Worm (Caenorhabditis elegans) whole organism, early embryonic: ENCODE results near the gene tag-10.
"Not testable (repeated sequence)": the region's sequence is repeated elsewhere in the genome, so short reads cannot be mapped to it uniquely, and the experiment has no call there.

Source experiments
- B0310.2 ChIP-seq: sonication (generic microtip); optimal IDR thresholded peaks from 2 replicates; lab custom pipeline; 2016; ENCODE audit warnings: mild to moderate bottlenecking, missing genetic modification characterization, missing compliant biosample characterization
- F13C5.2 ChIP-seq: sonication (generic microtip); optimal IDR thresholded peaks from 2 replicates; lab custom pipeline; 2017; ENCODE audit warnings: mild to moderate bottlenecking, missing genetic modification characterization, inconsistent platforms, missing compliant biosample characterization
- aly-1 ChIP-seq: sonication (generic microtip); optimal IDR thresholded peaks from 2 replicates; lab custom pipeline; 2016; ENCODE audit warnings: missing genetic modification characterization, missing compliant biosample characterization
- ama-1 ChIP-seq: fragments of 150-350 bp; optimal IDR thresholded peaks from 2 replicates; lab custom pipeline; 2014
- ceh-13 ChIP-seq: fragments of 200-800 bp; sonication (Bioruptor generic); optimal IDR thresholded peaks from 2 replicates; lab custom pipeline; 2018; ENCODE audit warnings: mild to moderate bottlenecking, missing genetic modification characterization, missing compliant biosample characterization
- ceh-36 ChIP-seq: sonication (generic microtip); optimal IDR thresholded peaks from 2 replicates; lab custom pipeline; 2016; ENCODE audit warnings: missing genetic modification characterization, inconsistent platforms, missing compliant biosample characterization
- ets-7 ChIP-seq: sonication (generic microtip); optimal IDR thresholded peaks from 2 replicates; lab custom pipeline; 2016; ENCODE audit warnings: missing genotype, missing genetic modification characterization, missing compliant biosample characterization
- flt-1 ChIP-seq: fragments of 200-800 bp; sonication (Bioruptor generic); IDR thresholded peaks from 2 replicates; pipeline ENCODE4 v1.3.6; 2022; ENCODE audit warnings: missing genetic modification characterization, missing compliant biosample characterization
- hmbx-1 ChIP-seq: sonication (generic microtip); optimal IDR thresholded peaks from 2 replicates; lab custom pipeline; 2016; ENCODE audit warnings: mild to moderate bottlenecking, missing genetic modification characterization, missing compliant biosample characterization
- hmg-4 ChIP-seq: fragments of 200-800 bp; sonication (Bioruptor generic); optimal IDR thresholded peaks from 2 replicates; lab custom pipeline; 2018; ENCODE audit warnings: mild to moderate bottlenecking, missing genetic modification characterization, missing compliant biosample characterization
- hnd-1 ChIP-seq: sonication (generic microtip); optimal IDR thresholded peaks from 2 replicates; lab custom pipeline; 2016; ENCODE audit warnings: missing genetic modification characterization, missing compliant biosample characterization
- pes-1 ChIP-seq: fragments of 200-800 bp; sonication (Bioruptor generic); IDR thresholded peaks from 2 replicates; pipeline ENCODE4 v1.3.6; 2022; ENCODE audit warnings: missing genetic modification reagents, missing genetic modification characterization, missing compliant biosample characterization
- scrt-1 ChIP-seq: fragments of 200-800 bp; sonication (Bioruptor generic); IDR thresholded peaks from 2 replicates; pipeline ENCODE4 v1.3.6; 2022; ENCODE audit warnings: missing genetic modification characterization, missing compliant biosample characterization
- sea-1 ChIP-seq: fragments of 200-800 bp; sonication (Bioruptor generic); conservative IDR thresholded peaks from 2 replicates; pipeline ENCODE4 v1.3.6; 2022; ENCODE audit warnings: missing genetic modification characterization, missing compliant biosample characterization
- tbx-11 ChIP-seq: fragments of 200-800 bp; sonication (Bioruptor generic); IDR thresholded peaks from 2 replicates; pipeline ENCODE4 v1.3.6; 2022; ENCODE audit warnings: missing genetic modification characterization, missing compliant biosample characterization
- tbx-37 ChIP-seq: fragments of 200-800 bp; sonication (Bioruptor generic); conservative IDR thresholded peaks from 2 replicates; pipeline ENCODE4 v1.3.6; 2022; ENCODE audit warnings: missing genetic modification reagents, missing genetic modification characterization, missing compliant biosample characterization
- tra-4 ChIP-seq: sonication (generic microtip); optimal IDR thresholded peaks from 2 replicates; lab custom pipeline; 2017; ENCODE audit warnings: missing genetic modification characterization, missing compliant biosample characterization

tag-10 gene

DNA sequence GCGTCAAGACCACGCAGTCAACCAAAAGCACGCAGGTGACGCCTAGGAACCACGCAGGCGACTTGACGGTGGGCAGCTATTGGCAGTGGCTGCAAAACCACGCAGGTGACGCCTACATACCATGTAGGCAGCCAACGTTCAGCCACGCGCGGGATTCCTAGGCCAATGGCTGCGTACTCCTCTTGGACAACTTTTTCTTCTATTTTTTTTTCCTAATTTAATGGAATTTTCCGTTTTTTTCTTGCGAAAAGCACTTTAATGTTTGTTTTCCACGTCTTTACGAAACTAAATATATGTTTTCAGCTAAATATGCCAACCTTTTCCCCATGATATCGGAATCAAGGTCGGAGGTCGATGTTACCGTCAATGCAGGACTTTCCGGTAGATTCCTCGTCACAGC is 22.3 kb downstream of the tag-10 start, which contains the start of gene C31C9.9:
Gene C31C9.9, plus strand, starts transcription at position 301 of the 400 bp plus-strand sequence.
- not testable (repeated sequence) for TF ChIP-seq B0310.2 (tag; lab: Kevin White, UChicago); ceh-36 (tag; lab: Kevin White, UChicago); flt-1 (GFP tag; lab: Robert Waterston, UW)

DNA sequence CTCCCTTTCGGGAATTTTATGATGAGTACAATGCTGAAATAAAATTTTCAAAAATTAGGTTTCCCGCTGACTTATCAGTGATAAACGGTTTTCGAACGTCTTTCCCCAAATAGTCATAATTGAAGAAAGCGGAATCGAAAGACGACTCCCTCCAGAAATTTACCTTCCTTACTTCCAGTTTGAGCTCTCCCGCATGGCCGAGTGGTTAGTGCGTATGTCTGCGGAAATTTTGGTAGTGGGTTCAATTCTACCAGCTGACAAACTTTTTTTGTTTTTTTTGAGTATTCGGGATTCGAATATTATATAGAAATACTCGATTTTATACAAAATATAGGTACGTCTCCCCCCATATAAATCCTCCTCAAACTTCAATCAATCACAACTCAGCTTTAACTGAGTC is 26.0 kb downstream of the tag-10 start:
- TF ChIP-seq pes-1, result 0 out of 2 replicates have a peak, but pooled peaks have one; percentile 35

DNA sequence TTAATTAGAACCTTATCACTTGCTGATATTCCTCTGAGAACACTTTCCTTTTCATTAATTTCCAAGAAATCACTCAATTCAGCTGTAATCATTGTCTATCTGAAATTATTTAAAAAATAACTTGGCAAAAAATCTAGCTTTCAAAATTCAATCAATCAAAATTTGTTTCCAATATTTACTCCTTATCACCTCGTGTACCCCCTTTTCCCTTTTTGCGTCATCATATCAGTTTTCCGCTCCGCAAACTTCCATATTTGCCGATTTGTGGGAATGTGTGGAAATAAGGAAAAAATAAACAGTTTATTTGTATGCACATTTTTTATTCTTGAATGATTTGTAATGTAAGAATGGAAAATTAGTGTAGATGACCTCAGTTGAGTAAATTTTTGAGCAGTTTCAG is 29.6 kb downstream of the tag-10 start, which contains the start of gene C31C9.6:
Gene C31C9.6, minus strand, starts transcription at position 101 of the 400 bp plus-strand sequence.
- TF ChIP-seq hnd-1; scrt-1; tbx-37 (GFP tag; lab: Robert Waterston, UW): not testable (repeated sequence)

ce11 chrII:13664416-13664815 is 32.0 kb downstream of the tag-10 start:
- TF ChIP-seq B0310.2 (tag; lab: Kevin White, UChicago), result no peak
- TF ChIP-seq hmg-4, result no peak
- TF ChIP-seq ceh-13 (GFP tag; lab: Kevin White, UChicago), result no peak
- no peak for TF ChIP-seq scrt-1
- no peak for TF ChIP-seq tbx-37 (GFP tag; lab: Robert Waterston, UW)
- TF ChIP-seq aly-1 (tag; lab: Kevin White, UChicago), result no peak
- TF ChIP-seq sea-1, result no peak

ce11 chrII:13664993-13665680 is 32.8 kb downstream of the tag-10 start:
- TF ChIP-seq F13C5.2 (tag; lab: Kevin White, UChicago) (no peak), tbx-37 (GFP tag; lab: Robert Waterston, UW) (no peak), scrt-1 (no peak), pes-1 (no peak), ceh-36 (tag; lab: Kevin White, UChicago) (no peak), tbx-11 (GFP tag; lab: Robert Waterston, UW) (no peak), ceh-13 (GFP tag; lab: Kevin White, UChicago) (no peak)

DNA sequence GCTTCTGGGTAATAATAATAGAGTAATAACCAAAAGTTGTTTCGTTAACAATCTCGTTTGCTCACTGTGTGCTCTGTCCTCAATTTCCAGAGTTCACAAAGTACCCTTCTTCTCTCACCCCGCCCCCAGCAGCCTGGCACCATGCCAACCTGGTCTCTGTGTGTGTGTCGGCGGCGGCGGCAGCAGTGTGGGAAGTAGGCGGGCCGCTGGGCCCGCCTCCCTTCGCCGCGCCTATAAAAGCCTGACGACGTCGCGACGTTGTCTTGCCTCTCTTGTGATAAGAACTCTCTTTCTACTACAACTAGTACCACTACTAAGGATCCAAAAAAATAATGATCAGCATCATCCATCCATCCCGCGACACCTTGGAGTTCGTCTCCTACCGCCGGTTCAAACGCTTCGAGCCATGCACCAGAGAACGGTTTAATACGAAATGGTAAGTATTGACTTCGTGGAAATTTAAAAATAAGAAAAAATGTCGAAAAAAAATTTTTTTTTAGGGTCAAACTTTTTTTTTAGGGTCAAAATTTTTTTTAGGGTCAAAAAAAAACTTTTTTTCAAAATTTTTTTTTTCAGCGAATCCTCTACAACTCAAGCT is 36.6 kb downstream of the tag-10 start, which contains the start of gene C31C9.7:
Gene C31C9.7, plus strand, starts transcription at position 261 of the 598 bp plus-strand sequence.
- TF ChIP-seq aly-1 (tag; lab: Kevin White, UChicago) (no peak), ets-7 (tag; lab: Kevin White, UChicago) (no peak), ama-1 (lab: Kevin White, UChicago) (no peak), F13C5.2 (tag; lab: Kevin White, UChicago) (no peak), tbx-37 (GFP tag; lab: Robert Waterston, UW) (no peak), pes-1 (no peak), hmg-4 (no peak), tra-4 (tag; lab: Kevin White, UChicago) (no peak), hnd-1 (no peak)

ce11 chrII:13670707-13671295 is 38.4 kb downstream of the tag-10 start:
- TF ChIP-seq pes-1 (no peak), flt-1 (GFP tag; lab: Robert Waterston, UW) (no peak), ceh-13 (GFP tag; lab: Kevin White, UChicago) (no peak), ets-7 (tag; lab: Kevin White, UChicago) (no peak), sea-1 (no peak), F13C5.2 (tag; lab: Kevin White, UChicago) (no peak), hnd-1 (no peak), hmbx-1 (tag; lab: Kevin White, UChicago) (no peak), scrt-1 (no peak), B0310.2 (tag; lab: Kevin White, UChicago) (no peak), ama-1 (lab: Kevin White, UChicago) (no peak), hmg-4 (no peak)

- TF ChIP-seq ceh-13 (GFP tag; lab: Kevin White, UChicago) (no peak), tbx-11 (GFP tag; lab: Robert Waterston, UW) (no peak), F13C5.2 (tag; lab: Kevin White, UChicago) (no peak), sea-1 (no peak), tbx-37 (GFP tag; lab: Robert Waterston, UW) (no peak)
Measured at ce11 chrII:13672057-13672456, 39.7 kb downstream of the tag-10 start.
